Fruit fly (Drosophila melanogaster) whole organism, embryonic: ENCODE results near the gene CG6966.

ENCODE experiments used
- Atf3 ChIP-seq: fragments of 200-800 bp; sonication (Bioruptor generic); optimal IDR thresholded peaks from 3 replicates; lab custom pipeline; 2016; ENCODE audit warnings: missing biosample characterization, missing genetic modification characterization
- CG11085 ChIP-seq: fragments of 200-800 bp; sonication (Bioruptor generic); IDR thresholded peaks from 2 replicates; pipeline ENCODE4 v1.3.6; 2022; ENCODE audit warnings: missing biosample characterization, missing genetic modification characterization
- CG11093 ChIP-seq: fragments of 200-800 bp; sonication (Bioruptor generic); IDR thresholded peaks from 3 replicates; pipeline ENCODE4 v1.3.6; 2022; ENCODE audit warnings: missing biosample characterization, missing genetic modification characterization
- CG11247 ChIP-seq: fragments of 200-800 bp; sonication (Bioruptor generic); IDR thresholded peaks from 2 replicates; pipeline ENCODE4 v1.3.6; 2022; ENCODE audit warnings: missing biosample characterization, missing genetic modification characterization
- CG11504 ChIP-seq: fragments of 200-800 bp; sonication (Bioruptor generic); optimal IDR thresholded peaks from 3 replicates; lab custom pipeline; 2019; ENCODE audit warnings: missing biosample characterization, mild to moderate bottlenecking, missing genetic modification characterization, moderate library complexity
- CG11696 ChIP-seq: fragments of 200-800 bp; sonication (Bioruptor generic); IDR thresholded peaks from 2 replicates; pipeline ENCODE4 v1.3.6; 2022; ENCODE audit warnings: missing biosample characterization, missing genetic modification characterization
- CG12391 ChIP-seq: fragments of 200-800 bp; sonication (Bioruptor generic); optimal IDR thresholded peaks from 3 replicates; lab custom pipeline; 2018; ENCODE audit warnings: missing biosample characterization, mild to moderate bottlenecking, missing genetic modification characterization, moderate library complexity
- CG13296 ChIP-seq: fragments of 200-800 bp; sonication (Bioruptor generic); optimal IDR thresholded peaks from 3 replicates; lab custom pipeline; 2018; ENCODE audit warnings: missing biosample characterization, mild to moderate bottlenecking, missing genetic modification characterization
- CG13775 ChIP-seq: fragments of 200-800 bp; sonication (Bioruptor generic); optimal IDR thresholded peaks from 3 replicates; lab custom pipeline; 2017; ENCODE audit warnings: missing biosample characterization, mild to moderate bottlenecking, missing genetic modification characterization
- CG15073 ChIP-seq: fragments of 200-800 bp; sonication (Bioruptor generic); optimal IDR thresholded peaks from 2 replicates; lab custom pipeline; 2016; ENCODE audit warnings: missing biosample characterization, missing genetic modification characterization
- CG1529 ChIP-seq: fragments of 200-800 bp; sonication (Bioruptor generic); optimal IDR thresholded peaks from 3 replicates; lab custom pipeline; 2018; ENCODE audit warnings: missing biosample characterization, missing genetic modification characterization
- CG15601 ChIP-seq: fragments of 200-800 bp; sonication (Bioruptor generic); optimal IDR thresholded peaks from 3 replicates; lab custom pipeline; 2019; ENCODE audit warnings: missing biosample characterization, mild to moderate bottlenecking, missing genetic modification characterization, moderate library complexity
- CG16863 ChIP-seq: fragments of 200-800 bp; sonication (Bioruptor generic); optimal IDR thresholded peaks from 3 replicates; lab custom pipeline; 2016; ENCODE audit warnings: missing biosample characterization, missing genetic modification characterization
- CG18476 ChIP-seq: fragments of 200-800 bp; sonication (Bioruptor generic); optimal IDR thresholded peaks from 2 replicates; lab custom pipeline; 2016; ENCODE audit warnings: missing biosample characterization, mild to moderate bottlenecking, missing genetic modification characterization
- CG30431 ChIP-seq: fragments of 200-800 bp; sonication (Bioruptor generic); optimal IDR thresholded peaks from 2 replicates; lab custom pipeline; 2017; ENCODE audit warnings: missing biosample characterization, missing genetic modification characterization
- CG31365 ChIP-seq: fragments of 200-800 bp; sonication (Bioruptor generic); optimal IDR thresholded peaks from 2 replicates; lab custom pipeline; 2018; ENCODE audit warnings: missing biosample characterization, mild to moderate bottlenecking, missing genetic modification characterization
- CG3281 ChIP-seq: fragments of 200-800 bp; sonication (Bioruptor generic); optimal IDR thresholded peaks from 3 replicates; lab custom pipeline; 2017; ENCODE audit warnings: missing biosample characterization, mild to moderate bottlenecking, missing genetic modification characterization
- CG42726 ChIP-seq: fragments of 200-800 bp; sonication (Bioruptor generic); IDR thresholded peaks from 2 replicates; pipeline ENCODE4 v1.3.6; 2022; ENCODE audit warnings: missing biosample characterization, missing genetic modification characterization; ENCODE audit not compliant: partially characterized antibody
- CG4282 ChIP-seq: fragments of 200-800 bp; sonication (Bioruptor generic); optimal IDR thresholded peaks from 2 replicates; lab custom pipeline; 2016; ENCODE audit warnings: missing biosample characterization, missing genetic modification characterization
- CG4820 ChIP-seq: fragments of 200-800 bp; sonication (Bioruptor generic); optimal IDR thresholded peaks from 3 replicates; lab custom pipeline; 2016; ENCODE audit warnings: missing biosample characterization, missing genetic modification characterization
- CG6791 ChIP-seq: fragments of 200-800 bp; sonication (Bioruptor generic); IDR thresholded peaks from 3 replicates; pipeline ENCODE4 v1.3.6; 2022; ENCODE audit warnings: missing biosample characterization, missing genetic modification characterization; ENCODE audit not compliant: partially characterized antibody
- CG7271 ChIP-seq: fragments of 200-800 bp; sonication (Bioruptor generic); optimal IDR thresholded peaks from 2 replicates; lab custom pipeline; 2018; ENCODE audit warnings: missing biosample characterization, mild to moderate bottlenecking, missing genetic modification characterization, moderate library complexity
- CG7372 ChIP-seq: fragments of 200-800 bp; sonication (Bioruptor generic); IDR thresholded peaks from 2 replicates; pipeline ENCODE4 v1.3.6; 2022; ENCODE audit warnings: missing biosample characterization, missing genetic modification characterization
- CG8944 ChIP-seq: fragments of 200-800 bp; sonication (Bioruptor generic); optimal IDR thresholded peaks from 3 replicates; lab custom pipeline; 2016; ENCODE audit warnings: missing biosample characterization, missing genetic modification characterization
- Dbx ChIP-seq: fragments of 200-800 bp; sonication (Bioruptor generic); IDR thresholded peaks from 3 replicates; pipeline ENCODE4 v1.3.6; 2022; ENCODE audit warnings: missing biosample characterization, missing genetic modification characterization
- Dfd ChIP-seq, 2 experiments: fragments of >200 bp; optimal IDR thresholded peaks; 2 replicates each; lab custom pipeline; 2017; ENCODE audit warnings: missing biosample characterization in 2 of 2, missing genetic modification characterization in 2 of 2
- Dref ChIP-seq: fragments of 200-800 bp; sonication (Bioruptor generic); IDR thresholded peaks from 2 replicates; pipeline ENCODE4 v1.3.6; 2022; ENCODE audit warnings: missing biosample characterization, missing genetic modification characterization
- HLHmδ ChIP-seq: fragments of 200-800 bp; sonication (Bioruptor generic); optimal IDR thresholded peaks from 2 replicates; lab custom pipeline; 2018; ENCODE audit warnings: missing biosample characterization, mild to moderate bottlenecking, missing genetic modification characterization, moderate library complexity
- Hand ChIP-seq: fragments of 200-800 bp; sonication (Bioruptor generic); optimal IDR thresholded peaks from 2 replicates; lab custom pipeline; 2017; ENCODE audit warnings: mild to moderate bottlenecking, missing biosample characterization, missing genetic modification reagents, missing genetic modification characterization
- Hr78 ChIP-seq, 2 experiments: fragments of 200-800 bp in 1 of 2; fragments of >200 bp in 1 of 2; sonication (Bioruptor generic) in 1 of 2; optimal IDR thresholded peaks; 2 replicates each; lab custom pipeline; 2017 to 2019; ENCODE audit warnings: missing biosample characterization in 2 of 2, missing genetic modification characterization in 2 of 2, mild to moderate bottlenecking in 1 of 2, moderate library complexity in 1 of 2
- NC2β ChIP-seq: fragments of 200-800 bp; sonication (Bioruptor generic); optimal IDR thresholded peaks from 2 replicates; lab custom pipeline; 2016; ENCODE audit warnings: missing biosample characterization, missing genetic modification characterization
- NFAT ChIP-seq: fragments of 200-800 bp; sonication (Bioruptor generic); IDR thresholded peaks from 2 replicates; pipeline ENCODE4 v1.3.6; 2022; ENCODE audit warnings: missing biosample characterization, missing genetic modification characterization
- NK7.1 ChIP-seq: fragments of 200-800 bp; sonication (Bioruptor generic); optimal IDR thresholded peaks from 3 replicates; lab custom pipeline; 2016; ENCODE audit warnings: missing biosample characterization, missing genetic modification characterization
- NfI ChIP-seq: fragments of 200-800 bp; sonication (Bioruptor generic); optimal IDR thresholded peaks from 3 replicates; lab custom pipeline; 2018; ENCODE audit warnings: missing biosample characterization, mild to moderate bottlenecking, missing genetic modification characterization, moderate library complexity
- Rfx ChIP-seq: fragments of 200-800 bp; sonication (Bioruptor generic); IDR thresholded peaks from 2 replicates; pipeline ENCODE4 v1.3.6; 2022; ENCODE audit warnings: missing biosample characterization, missing genetic modification characterization
- Rx ChIP-seq: fragments of 200-800 bp; sonication (Bioruptor generic); IDR thresholded peaks from 2 replicates; pipeline ENCODE4 v1.3.6; 2022; ENCODE audit warnings: missing biosample characterization, missing genetic modification characterization
- Sin3A ChIP-seq: fragments of >200 bp; optimal IDR thresholded peaks from 2 replicates; lab custom pipeline; 2018
- Xbp1 ChIP-seq: fragments of 200-800 bp; sonication (Bioruptor generic); optimal IDR thresholded peaks from 3 replicates; lab custom pipeline; 2016; ENCODE audit warnings: missing biosample characterization, mild to moderate bottlenecking, missing genetic modification characterization
- bsh ChIP-seq, 2 experiments: fragments of 200-800 bp; sonication (Bioruptor generic); optimal IDR thresholded peaks; 2 replicates each; lab custom pipeline; 2017 to 2018; ENCODE audit warnings: mild to moderate bottlenecking in 2 of 2, missing biosample characterization in 2 of 2, missing genetic modification characterization in 2 of 2, moderate library complexity in 1 of 2
- crol ChIP-seq: fragments of 200-800 bp; sonication (Bioruptor generic); IDR thresholded peaks from 2 replicates; pipeline ENCODE4 v1.3.6; 2022; ENCODE audit warnings: missing biosample characterization, missing genetic modification characterization
- eyg ChIP-seq: fragments of 200-800 bp; sonication (Bioruptor generic); optimal IDR thresholded peaks from 3 replicates; lab custom pipeline; 2016; ENCODE audit warnings: missing biosample characterization, missing genetic modification characterization
- klu ChIP-seq: fragments of 200-800 bp; sonication (Bioruptor generic); IDR thresholded peaks from 2 replicates; pipeline ENCODE4 v1.3.6; 2022; ENCODE audit warnings: missing biosample characterization, missing genetic modification characterization
- kni ChIP-seq: fragments of 200-800 bp; sonication (Bioruptor generic); optimal IDR thresholded peaks from 3 replicates; lab custom pipeline; 2017; ENCODE audit warnings: mild to moderate bottlenecking, missing biosample characterization, missing genetic modification reagents, missing genetic modification characterization
- nerfin-1 ChIP-seq: fragments of 200-800 bp; sonication (Bioruptor generic); optimal IDR thresholded peaks from 3 replicates; lab custom pipeline; 2019; ENCODE audit warnings: missing biosample characterization, mild to moderate bottlenecking, missing genetic modification characterization, moderate library complexity
- onecut ChIP-seq: fragments of 200-800 bp; sonication (Bioruptor generic); IDR thresholded peaks from 2 replicates; pipeline ENCODE4 v1.3.6; 2022; ENCODE audit warnings: missing biosample characterization, missing genetic modification characterization
- pan ChIP-seq, 4 experiments: fragments of >200 bp in 3 of 4; fragments of 200-800 bp in 1 of 4; sonication (Bioruptor generic) in 1 of 4; optimal IDR thresholded peaks in 3 of 4; IDR thresholded peaks in 1 of 4; 2 replicates each; pipeline versions ENCODE4 v1.3.6 to Lab custom; 2017 to 2022; ENCODE audit warnings: missing biosample characterization in 2 of 4, missing genetic modification characterization in 2 of 4, mixed read lengths in 1 of 4
- peb ChIP-seq: fragments of 200-800 bp; sonication (Bioruptor generic); IDR thresholded peaks from 2 replicates; pipeline ENCODE4 v1.3.6; 2022; ENCODE audit warnings: missing biosample characterization, missing genetic modification characterization
- slp2 ChIP-seq: fragments of 200-800 bp; sonication (Bioruptor generic); optimal IDR thresholded peaks from 2 replicates; lab custom pipeline; 2016; ENCODE audit warnings: missing biosample characterization, missing genetic modification characterization
- so ChIP-seq: fragments of 200-800 bp; sonication (Bioruptor generic); IDR thresholded peaks from 3 replicates; pipeline ENCODE4 v1.3.6; 2022; ENCODE audit warnings: missing biosample characterization, missing genetic modification characterization
- vnd ChIP-seq: fragments of 200-800 bp; sonication (Bioruptor generic); IDR thresholded peaks from 3 replicates; pipeline ENCODE4 v1.3.6; 2022; ENCODE audit warnings: missing biosample characterization, missing genetic modification characterization; ENCODE audit not compliant: partially characterized antibody
- wdn ChIP-seq: fragments of 200-800 bp; sonication (Bioruptor generic); IDR thresholded peaks from 2 replicates; pipeline ENCODE4 v1.3.6; 2022; ENCODE audit warnings: missing biosample characterization, missing genetic modification characterization

CG6966 gene

DNA sequence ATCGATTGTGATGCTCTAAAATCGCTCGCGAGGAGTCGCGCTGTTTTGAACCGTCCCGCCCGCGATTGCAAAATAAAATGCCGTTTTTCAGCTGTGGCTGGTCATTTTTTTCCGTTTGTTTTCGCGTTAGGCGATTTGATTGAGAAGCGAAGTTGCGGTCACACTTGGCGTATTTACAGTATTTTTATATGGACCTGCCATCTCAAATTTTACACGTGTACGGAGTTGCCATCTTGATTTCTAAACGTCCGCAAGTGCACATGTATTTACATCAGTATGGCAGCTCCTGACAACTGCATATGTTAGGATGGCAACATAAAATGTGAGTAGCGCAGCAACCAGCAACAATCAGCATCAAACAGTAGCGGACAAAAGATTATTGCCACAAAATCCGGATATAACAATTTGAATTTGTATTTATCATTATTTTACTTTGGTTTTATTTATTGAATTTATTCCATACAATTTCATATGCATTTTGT lies at the start of gene CG6966 (continued):
- TF ChIP-seq Dref (no peak), Dfd (GFP tag; optimal IDR thresholded peaks at IDR 0.05; lab: Kevin White, UChicago) (no peak), Sin3A (peak; percentile 48), CG11696 (no peak), bsh (GFP tag; optimal IDR thresholded peaks at IDR 0.05; lab: Kevin White, UChicago) (peak in 1 of 2 experiments; percentile 93), CG18476 (peak; percentile 77), NC2β (GFP tag; lab: Kevin White, UChicago) (peak; percentile 97), CG4820 (GFP tag; lab: Kevin White, UChicago) (peak; percentile 91), pan (optimal IDR thresholded peaks at IDR 0.05; lab: Kevin White, UChicago) (no peak), pan (GFP tag; optimal IDR thresholded peaks at IDR 0.05 in 1 of 2, IDR thresholded peaks at IDR 0.05 in 1 of 2) (no peak), CG7372 (no peak), CG11093 (peak; percentile 61; the same call in 1 of the 3 replicates), crol (GFP tag; lab: Robert Waterston, UW) (no peak), CG12391 (peak; percentile 95), nerfin-1 (tag; lab: Kevin White, UChicago) (peak; percentile 82), CG16863 (GFP tag; lab: Kevin White, UChicago) (peak; percentile 90), CG4282 (peak; percentile 93), eyg (GFP tag; lab: Kevin White, UChicago) (peak; percentile 95), CG15073 (GFP tag; lab: Kevin White, UChicago) (peak; percentile 66), Atf3 (GFP tag; lab: Kevin White, UChicago) (peak; percentile 96), CG42726 (GFP tag; lab: Robert Waterston, UW) (no peak), kni (GFP tag; lab: Kevin White, UChicago) (peak; percentile 83), CG8944 (GFP tag; lab: Kevin White, UChicago) (peak; percentile 94), HLHmδ (GFP tag; lab: Kevin White, UChicago) (peak; percentile 91), Rfx (no peak), so (GFP tag; lab: Robert Waterston, UW) (no peak), klu (GFP tag; lab: Robert Waterston, UW) (no peak), NFAT (GFP tag; lab: Robert Waterston, UW) (no peak), CG13775 (GFP tag; lab: Kevin White, UChicago) (peak; percentile 96), CG7271 (tag; lab: Kevin White, UChicago) (peak; percentile 92), CG30431 (GFP tag; lab: Kevin White, UChicago) (peak; percentile 96), CG1529 (GFP tag; lab: Kevin White, UChicago) (peak; percentile 90), vnd (GFP tag; lab: Robert Waterston, UW) (no peak), onecut (GFP tag; lab: Robert Waterston, UW) (peak; percentile 88), Dbx (GFP tag; lab: Robert Waterston, UW) (no peak), CG11504 (peak; percentile 87), CG31365 (tag; lab: Kevin White, UChicago) (peak; percentile 78), CG11085 (GFP tag; lab: Robert Waterston, UW) (no peak), slp2 (GFP tag; lab: Kevin White, UChicago) (peak; percentile 96), Hand (GFP tag; lab: Kevin White, UChicago) (peak; percentile 76), CG6791 (GFP tag; lab: Robert Waterston, UW) (no peak), CG15601 (peak; percentile 94), Hr78 (GFP tag; optimal IDR thresholded peaks at IDR 0.05; lab: Kevin White, UChicago) (no peak), Xbp1 (GFP tag; lab: Kevin White, UChicago) (peak; percentile 97), CG3281 (GFP tag; lab: Kevin White, UChicago) (peak; percentile 91), Rx (no peak), wdn (GFP tag; lab: Robert Waterston, UW) (no peak), NfI (GFP tag; lab: Kevin White, UChicago) (peak; percentile 99), CG13296 (peak; percentile 87), peb (no peak), CG11247 (no peak), NK7.1 (GFP tag; lab: Kevin White, UChicago) (peak; percentile 88)
